Fruit fly (Drosophila melanogaster) whole organism, prepupa: ENCODE results near the gene CG18814.

Source experiments
- Blimp-1 ChIP-seq: fragments of 200-800 bp; sonication (Bioruptor generic); optimal IDR thresholded peaks from 3 replicates; lab custom pipeline; 2017; ENCODE audit warnings: missing biosample characterization, missing genetic modification characterization, mild to moderate bottlenecking, moderate library complexity, missing genetic modification reagents
- CG10631 ChIP-seq: fragments of 200-800 bp; sonication (Bioruptor generic); optimal IDR thresholded peaks from 2 replicates; lab custom pipeline; 2016; ENCODE audit warnings: missing biosample characterization, missing genetic modification characterization
- CG10669 ChIP-seq: fragments of 200-800 bp; sonication (Bioruptor generic); optimal IDR thresholded peaks from 3 replicates; lab custom pipeline; 2018; ENCODE audit warnings: missing biosample characterization, mild to moderate bottlenecking, missing genetic modification characterization, moderate library complexity
- CG11294 ChIP-seq: fragments of 200-800 bp; sonication (Bioruptor generic); IDR thresholded peaks from 2 replicates; pipeline ENCODE4 v1.3.6; 2022; ENCODE audit warnings: missing biosample characterization, missing genetic modification characterization
- CG11762 ChIP-seq: fragments of 200-800 bp; sonication (Bioruptor generic); optimal IDR thresholded peaks from 3 replicates; lab custom pipeline; 2016; ENCODE audit warnings: missing biosample characterization, missing genetic modification characterization; ENCODE audit not compliant: insufficient read depth
- CG15336 ChIP-seq: fragments of 200-800 bp; sonication (Bioruptor generic); IDR thresholded peaks from 2 replicates; pipeline ENCODE4 v1.3.6; 2022; ENCODE audit warnings: missing biosample characterization, missing genetic modification characterization
- CG1621 ChIP-seq: fragments of 200-800 bp; sonication (Bioruptor generic); optimal IDR thresholded peaks from 3 replicates; lab custom pipeline; 2018; ENCODE audit warnings: missing biosample characterization, mild to moderate bottlenecking, missing genetic modification characterization
- CG3032 ChIP-seq: fragments of 200-800 bp; optimal IDR thresholded peaks from 2 replicates; lab custom pipeline; 2019; ENCODE audit warnings: missing biosample characterization, mild to moderate bottlenecking, missing genetic modification characterization, moderate library complexity
- CG32006 ChIP-seq: fragments of 200-800 bp; sonication (Bioruptor generic); optimal IDR thresholded peaks from 3 replicates; lab custom pipeline; 2017; ENCODE audit warnings: missing biosample characterization, mild to moderate bottlenecking, missing genetic modification characterization
- CG34406 ChIP-seq: fragments of 200-800 bp; sonication (Bioruptor generic); optimal IDR thresholded peaks from 3 replicates; lab custom pipeline; 2016; ENCODE audit warnings: missing biosample characterization, missing genetic modification characterization
- CG3919 ChIP-seq: fragments of 200-800 bp; sonication (Bioruptor generic); optimal IDR thresholded peaks from 3 replicates; lab custom pipeline; 2016; ENCODE audit warnings: missing biosample characterization, missing genetic modification characterization
- CG6163 ChIP-seq: fragments of 200-800 bp; sonication (Bioruptor generic); IDR thresholded peaks from 3 replicates; pipeline ENCODE4 v1.3.6; 2022; ENCODE audit warnings: missing biosample characterization, missing genetic modification characterization
- CG6276 ChIP-seq: fragments of 200-800 bp; sonication (Bioruptor generic); optimal IDR thresholded peaks from 2 replicates; lab custom pipeline; 2017; ENCODE audit warnings: missing biosample characterization, mild to moderate bottlenecking, missing genetic modification characterization
- CG6808 ChIP-seq: fragments of 200-800 bp; sonication (Bioruptor generic); optimal IDR thresholded peaks from 3 replicates; lab custom pipeline; 2017; ENCODE audit warnings: missing biosample characterization, missing genetic modification characterization, mild to moderate bottlenecking, moderate library complexity, missing genetic modification reagents
- CG6854 ChIP-seq: fragments of 200-800 bp; sonication (Bioruptor generic); optimal IDR thresholded peaks from 2 replicates; lab custom pipeline; 2017; ENCODE audit warnings: missing biosample characterization, mild to moderate bottlenecking, missing genetic modification characterization
- CG7368 ChIP-seq: fragments of 200-800 bp; sonication (Bioruptor generic); optimal IDR thresholded peaks from 3 replicates; lab custom pipeline; 2016; ENCODE audit warnings: missing biosample characterization, missing genetic modification characterization
- CG8119 ChIP-seq: fragments of 200-800 bp; sonication (Bioruptor generic); IDR thresholded peaks from 3 replicates; pipeline ENCODE4 v1.3.6; 2022; ENCODE audit warnings: missing biosample characterization, missing genetic modification characterization
- CG8632 ChIP-seq: fragments of 200-800 bp; sonication (Bioruptor generic); optimal IDR thresholded peaks from 3 replicates; lab custom pipeline; 2016; ENCODE audit warnings: missing biosample characterization, missing genetic modification characterization
- Eip75B ChIP-seq: fragments of 200-800 bp; sonication (Bioruptor generic); optimal IDR thresholded peaks from 3 replicates; lab custom pipeline; 2016; ENCODE audit warnings: missing biosample characterization, missing genetic modification characterization
- Eip78C ChIP-seq: fragments of 200-800 bp; sonication (Bioruptor generic); peaks from one replicate; lab custom pipeline; 2016; ENCODE audit warnings: missing biosample characterization, missing genetic modification characterization
- Eip93F ChIP-seq: fragments of 200-800 bp; sonication (Bioruptor generic); optimal IDR thresholded peaks from 2 replicates; lab custom pipeline; 2016; ENCODE audit warnings: missing biosample characterization, mild to moderate bottlenecking, missing genetic modification characterization
- Ets21C ChIP-seq: fragments of 200-800 bp; sonication (Bioruptor generic); optimal IDR thresholded peaks from 3 replicates; lab custom pipeline; 2016; ENCODE audit warnings: missing biosample characterization, missing genetic modification characterization
- Ets96B ChIP-seq: fragments of 200-800 bp; optimal IDR thresholded peaks from 2 replicates; lab custom pipeline; 2019; ENCODE audit warnings: missing biosample characterization, mild to moderate bottlenecking, missing genetic modification characterization, moderate library complexity
- Hr38 ChIP-seq: sonication (Bioruptor generic); optimal IDR thresholded peaks from 2 replicates; lab custom pipeline; 2016; ENCODE audit warnings: missing biosample characterization, missing genetic modification characterization
- Hr39 ChIP-seq: fragments of 200-800 bp; sonication (Bioruptor generic); optimal IDR thresholded peaks from 2 replicates; lab custom pipeline; 2016; ENCODE audit warnings: missing biosample characterization, missing genetic modification characterization
- Lpt ChIP-seq: fragments of 200-800 bp; sonication (Bioruptor generic); optimal IDR thresholded peaks from 3 replicates; lab custom pipeline; 2016; ENCODE audit warnings: missing biosample characterization, missing genetic modification characterization
- Met ChIP-seq: fragments of 200-800 bp; sonication (Bioruptor generic); optimal IDR thresholded peaks from 3 replicates; lab custom pipeline; 2016; ENCODE audit warnings: missing biosample characterization, missing genetic modification characterization
- Sox102F ChIP-seq: fragments of 200-800 bp; sonication (Bioruptor generic); optimal IDR thresholded peaks from 2 replicates; lab custom pipeline; 2016; ENCODE audit warnings: missing biosample characterization, mild to moderate bottlenecking, missing genetic modification characterization
- acj6 ChIP-seq: fragments of 200-800 bp; sonication (Bioruptor generic); optimal IDR thresholded peaks from 3 replicates; lab custom pipeline; 2016; ENCODE audit warnings: missing biosample characterization, missing genetic modification characterization
- cyc ChIP-seq: fragments of 200-800 bp; sonication (Bioruptor generic); optimal IDR thresholded peaks from 3 replicates; lab custom pipeline; 2016; ENCODE audit warnings: missing biosample characterization, missing genetic modification characterization
- dac ChIP-seq: fragments of 200-800 bp; sonication (Bioruptor generic); optimal IDR thresholded peaks from 2 replicates; lab custom pipeline; 2017; ENCODE audit warnings: missing biosample characterization, mild to moderate bottlenecking, missing genetic modification characterization
- dsx ChIP-seq: fragments of 200-800 bp; optimal IDR thresholded peaks from 3 replicates; lab custom pipeline; 2019; ENCODE audit warnings: missing biosample characterization, mild to moderate bottlenecking, missing genetic modification characterization, moderate library complexity; ENCODE audit not compliant: poor library complexity, severe bottlenecking
- eg ChIP-seq: fragments of 200-800 bp; sonication (Bioruptor generic); IDR thresholded peaks from 3 replicates; pipeline ENCODE4 v1.3.6; 2022; ENCODE audit warnings: missing biosample characterization, missing genetic modification characterization
- esn ChIP-seq: fragments of 200-800 bp; sonication (Bioruptor generic); optimal IDR thresholded peaks from 2 replicates; lab custom pipeline; 2016; ENCODE audit warnings: missing biosample characterization, mild to moderate bottlenecking, missing genetic modification characterization, moderate library complexity
- fd59A ChIP-seq: fragments of 200-800 bp; sonication (Bioruptor generic); optimal IDR thresholded peaks from 2 replicates; lab custom pipeline; 2017; ENCODE audit warnings: missing biosample characterization, mild to moderate bottlenecking, missing genetic modification characterization, missing genetic modification reagents
- fd85E ChIP-seq: fragments of 200-800 bp; sonication (Bioruptor generic); optimal IDR thresholded peaks from 3 replicates; lab custom pipeline; 2016; ENCODE audit warnings: missing biosample characterization, missing genetic modification characterization
- fkh ChIP-seq: fragments of 200-800 bp; sonication (Bioruptor generic); optimal IDR thresholded peaks from 3 replicates; lab custom pipeline; 2017; ENCODE audit warnings: missing biosample characterization, mild to moderate bottlenecking, missing genetic modification characterization, moderate library complexity
- lz ChIP-seq: fragments of 200-800 bp; sonication (Bioruptor generic); optimal IDR thresholded peaks from 3 replicates; lab custom pipeline; 2016; ENCODE audit warnings: missing biosample characterization, missing genetic modification characterization
- net ChIP-seq: fragments of 200-800 bp; sonication (Bioruptor generic); optimal IDR thresholded peaks from 3 replicates; lab custom pipeline; 2016; ENCODE audit warnings: missing biosample characterization, missing genetic modification characterization
- salr ChIP-seq, 2 experiments: fragments of 200-800 bp; sonication (Bioruptor generic); optimal IDR thresholded peaks; 3 replicates each; lab custom pipeline; 2016 to 2018; ENCODE audit warnings: missing biosample characterization in 2 of 2, missing genetic modification characterization in 2 of 2, mild to moderate bottlenecking in 1 of 2
- spab ChIP-seq: fragments of 200-800 bp; sonication (Bioruptor generic); optimal IDR thresholded peaks from 2 replicates; lab custom pipeline; 2017; ENCODE audit warnings: missing biosample characterization, mild to moderate bottlenecking, missing genetic modification characterization, missing genetic modification reagents
- ss ChIP-seq, 2 experiments: fragments of 200-800 bp; sonication (Bioruptor generic); optimal IDR thresholded peaks; 2 replicates in 1 of 2; 3 replicates in 1 of 2; lab custom pipeline; 2017 to 2018; ENCODE audit warnings: mild to moderate bottlenecking in 2 of 2, missing biosample characterization in 2 of 2, missing genetic modification characterization in 2 of 2, moderate library complexity in 1 of 2
- svp ChIP-seq: fragments of 200-800 bp; sonication (Bioruptor generic); peaks from one replicate; lab custom pipeline; 2016; ENCODE audit warnings: missing biosample characterization, missing genetic modification characterization
- topi ChIP-seq: fragments of 200-800 bp; sonication (Bioruptor generic); optimal IDR thresholded peaks from 3 replicates; lab custom pipeline; 2016; ENCODE audit warnings: missing biosample characterization, missing genetic modification characterization
- vri ChIP-seq: fragments of 200-800 bp; sonication (Bioruptor generic); optimal IDR thresholded peaks from 3 replicates; lab custom pipeline; 2016; ENCODE audit warnings: missing biosample characterization, mild to moderate bottlenecking, missing genetic modification characterization

CG18814 gene

DNA sequence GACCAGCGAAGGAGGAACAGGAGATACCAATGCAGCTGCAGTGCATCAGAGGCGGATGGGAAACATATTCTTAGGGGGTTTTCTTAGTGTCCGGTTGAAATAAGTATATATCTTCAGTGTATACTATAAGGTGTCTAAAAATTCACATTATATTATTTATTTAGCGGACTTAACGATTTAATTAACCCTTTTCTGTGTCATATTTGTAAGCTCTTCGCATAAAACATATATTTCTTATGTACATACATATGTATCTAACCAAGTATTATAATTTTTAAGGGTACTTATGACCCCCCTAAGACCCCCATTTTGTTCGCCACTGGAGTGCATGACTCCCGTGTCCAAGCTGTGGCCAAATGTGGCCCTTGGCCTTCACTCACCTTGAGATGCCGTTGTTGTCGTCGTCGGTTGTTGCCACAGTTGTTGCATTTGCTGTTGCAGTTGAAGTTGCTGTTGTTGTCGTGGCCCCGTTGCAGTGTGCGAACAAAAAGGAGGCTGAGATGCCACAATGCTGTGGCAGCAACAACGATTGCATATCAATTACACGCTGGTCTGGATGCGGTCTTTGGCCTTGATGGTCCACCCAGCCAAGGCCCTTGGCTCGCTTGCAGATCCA lies 8.3 kb upstream of the CG18814 start (continued):
- no peak for TF ChIP-seq CG6276
- TF ChIP-seq lz: peak; percentile 71
- peak; percentile 89 for TF ChIP-seq CG34406
- TF ChIP-seq Eip75B (GFP tag; lab: Kevin White, UChicago): peak; percentile 89
- peak; percentile 79 to 86 for TF ChIP-seq salr (GFP tag; optimal IDR thresholded peaks at IDR 0.05; lab: Kevin White, UChicago)
- TF ChIP-seq CG1621 (tag; lab: Kevin White, UChicago): peak; percentile 91
- peak; percentile 89 for TF ChIP-seq svp (GFP tag; lab: Kevin White, UChicago)
- peak; percentile 97 for TF ChIP-seq CG6808 (GFP tag; lab: Kevin White, UChicago)
- no peak for TF ChIP-seq fkh
- TF ChIP-seq, all 60 proteins: peak for 54

DNA sequence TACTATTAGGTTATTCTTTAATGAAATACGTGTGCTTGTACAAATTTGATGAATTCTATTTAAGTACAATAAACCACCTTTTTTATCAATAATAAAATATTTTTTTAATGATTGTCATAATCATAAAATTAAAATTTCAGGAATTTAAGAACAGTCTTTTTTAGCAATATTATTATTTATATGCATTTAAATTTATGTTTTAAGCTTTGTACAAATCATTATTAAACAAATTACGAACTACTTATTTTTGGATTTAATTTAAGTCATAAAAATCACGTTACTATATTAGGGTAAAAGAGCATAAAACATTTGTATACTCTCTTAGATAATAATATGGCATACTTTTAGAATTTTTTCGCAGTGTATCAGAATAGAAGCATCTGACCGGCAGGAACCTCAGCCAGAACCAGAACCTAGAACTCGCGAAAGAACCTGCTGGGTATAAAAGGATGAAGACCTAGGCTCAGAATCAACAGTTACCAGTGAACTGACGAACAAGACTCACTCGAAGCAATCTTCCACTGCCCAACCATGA lies 7.4 kb upstream of the CG18814 start, which contains the start of gene Cpr72Ea:
Gene Cpr72Ea, plus strand, starts transcription at position 485 of the 535 bp plus-strand sequence.
- TF ChIP-seq CG15336: no peak
- TF ChIP-seq Blimp-1 (GFP tag; lab: Kevin White, UChicago): no peak
- TF ChIP-seq CG6808 (GFP tag; lab: Kevin White, UChicago): peak; percentile 52
- TF ChIP-seq fd59A (GFP tag; lab: Kevin White, UChicago): peak; percentile 14
- TF ChIP-seq Lpt (GFP tag; lab: Kevin White, UChicago): no peak
- TF ChIP-seq Ets96B (tag; lab: Kevin White, UChicago): peak; percentile 37
- peak; percentile 66 for TF ChIP-seq CG3032
- peak; percentile 46 for TF ChIP-seq dsx (GFP tag; lab: Kevin White, UChicago)
- no peak for TF ChIP-seq Hr39
- TF ChIP-seq Eip78C (GFP tag; lab: Kevin White, UChicago): peak; percentile 31
- TF ChIP-seq eg: no peak
- TF ChIP-seq Ets21C (GFP tag; lab: Kevin White, UChicago): no peak
- TF ChIP-seq CG10631 (GFP tag; lab: Kevin White, UChicago): peak; percentile 6
- peak; percentile 4 to 36 for TF ChIP-seq ss (GFP tag; optimal IDR thresholded peaks at IDR 0.05; lab: Kevin White, UChicago)
- TF ChIP-seq spab (GFP tag; lab: Kevin White, UChicago): peak; percentile 27

- TF ChIP-seq eg (no peak), Hr38 (GFP tag; lab: Kevin White, UChicago) (no peak), acj6 (GFP tag; lab: Kevin White, UChicago) (peak; percentile 88), cyc (GFP tag; lab: Kevin White, UChicago) (peak; percentile 83), CG32006 (GFP tag; lab: Kevin White, UChicago) (peak; percentile 74), Met (GFP tag; lab: Kevin White, UChicago) (peak; percentile 85), dac (no peak), CG7368 (GFP tag; lab: Kevin White, UChicago) (peak; percentile 77), CG3919 (GFP tag; lab: Kevin White, UChicago) (peak; percentile 92), CG6163 (GFP tag; lab: Robert Waterston, UW) (no peak; the same call in 1 of the 3 replicates), Eip93F (GFP tag; lab: Kevin White, UChicago) (peak; percentile 17), CG8632 (peak; percentile 90), CG3032 (peak; percentile 93), fd85E (GFP tag; lab: Kevin White, UChicago) (peak; percentile 63), esn (GFP tag; lab: Kevin White, UChicago) (peak; percentile 89), CG10669 (GFP tag; lab: Kevin White, UChicago) (peak; percentile 85), CG6276 (peak; percentile 31), CG1621 (tag; lab: Kevin White, UChicago) (peak; percentile 84), net (GFP tag; lab: Kevin White, UChicago) (peak; percentile 88), CG11294 (GFP tag; lab: Robert Waterston, UW) (peak; percentile 45; the same call in 1 of the 2 replicates), fkh (no peak), Eip78C (GFP tag; lab: Kevin White, UChicago) (peak; percentile 98), Sox102F (peak; percentile 85), CG8119 (peak; percentile 81), spab (GFP tag; lab: Kevin White, UChicago) (peak; percentile 88), lz (peak; percentile 83), topi (GFP tag; lab: Kevin White, UChicago) (peak; percentile 91), CG6854 (peak; percentile 64), salr (GFP tag; optimal IDR thresholded peaks at IDR 0.05; lab: Kevin White, UChicago) (peak; percentile 75), fd59A (GFP tag; lab: Kevin White, UChicago) (peak; percentile 87), vri (GFP tag; lab: Kevin White, UChicago) (peak; percentile 67), CG11762 (peak; percentile 84), Lpt (GFP tag; lab: Kevin White, UChicago) (peak; percentile 66)
These were observed 5.4 kb upstream of the CG18814 start for dm6 chr3L:16364182-16364581.
